Fruit fly (Drosophila melanogaster) whole organism, embryonic: Measurements from ENCODE around the gene CG4297.
A peak's percentile ranks its signal among the peaks of the same experiment; 100 is the strongest.

ENCODE experiments used
- BEAF-32 ChIP-seq: fragments of 200-800 bp; sonication (Bioruptor generic); optimal IDR thresholded peaks from 3 replicates; lab custom pipeline; 2017; ENCODE audit warnings: missing biosample characterization, missing genetic modification characterization, mild to moderate bottlenecking, moderate library complexity, missing genetic modification reagents
- BtbVII ChIP-seq: fragments of 200-800 bp; sonication (Bioruptor generic); optimal IDR thresholded peaks from 3 replicates; lab custom pipeline; 2017; ENCODE audit warnings: missing biosample characterization, mild to moderate bottlenecking, missing genetic modification characterization
- CG1024 ChIP-seq: fragments of 200-800 bp; sonication (Bioruptor generic); IDR thresholded peaks from 2 replicates; pipeline ENCODE4 v1.3.6; 2022; ENCODE audit warnings: missing biosample characterization, missing genetic modification characterization
- CG10979 ChIP-seq: fragments of 200-800 bp; sonication (Bioruptor generic); optimal IDR thresholded peaks from 2 replicates; lab custom pipeline; 2018; ENCODE audit warnings: missing biosample characterization, mild to moderate bottlenecking, missing genetic modification characterization, moderate library complexity
- CG15514 ChIP-seq: fragments of 200-800 bp; sonication (Bioruptor generic); optimal IDR thresholded peaks from 3 replicates; lab custom pipeline; 2017; ENCODE audit warnings: missing biosample characterization, missing genetic modification characterization, mild to moderate bottlenecking, moderate library complexity, missing genetic modification reagents
- CG15601 ChIP-seq: fragments of 200-800 bp; sonication (Bioruptor generic); optimal IDR thresholded peaks from 3 replicates; lab custom pipeline; 2019; ENCODE audit warnings: missing biosample characterization, mild to moderate bottlenecking, missing genetic modification characterization, moderate library complexity
- CG16815 ChIP-seq: fragments of 200-800 bp; sonication (Bioruptor generic); optimal IDR thresholded peaks from 3 replicates; lab custom pipeline; 2017; ENCODE audit warnings: missing biosample characterization, mild to moderate bottlenecking, missing genetic modification characterization
- CG17361 ChIP-seq: fragments of 200-800 bp; sonication (Bioruptor generic); IDR thresholded peaks from 3 replicates; pipeline ENCODE4 v1.3.6; 2022; ENCODE audit warnings: missing biosample characterization, missing genetic modification characterization
- CG17568 ChIP-seq: fragments of 200-800 bp; sonication (Bioruptor generic); optimal IDR thresholded peaks from 2 replicates; lab custom pipeline; 2018; ENCODE audit warnings: missing biosample characterization, mild to moderate bottlenecking, missing genetic modification characterization, moderate library complexity
- CG30020 ChIP-seq: fragments of 200-800 bp; optimal IDR thresholded peaks from 2 replicates; lab custom pipeline; 2019; ENCODE audit warnings: missing biosample characterization, mild to moderate bottlenecking, missing genetic modification characterization, moderate library complexity
- CG32532 ChIP-seq: fragments of 200-800 bp; sonication (Bioruptor generic); IDR thresholded peaks from 2 replicates; pipeline ENCODE4 v1.3.6; 2022; ENCODE audit warnings: missing biosample characterization, missing genetic modification characterization
- CG33213 ChIP-seq: fragments of 200-800 bp; sonication (Bioruptor generic); optimal IDR thresholded peaks from 3 replicates; lab custom pipeline; 2016; ENCODE audit warnings: missing biosample characterization, missing genetic modification characterization
- CG34376 ChIP-seq: fragments of 200-800 bp; sonication (Bioruptor generic); optimal IDR thresholded peaks from 2 replicates; lab custom pipeline; 2018; ENCODE audit warnings: missing biosample characterization, mild to moderate bottlenecking, missing genetic modification characterization
- CG34422 ChIP-seq: fragments of 200-800 bp; sonication (Bioruptor generic); IDR thresholded peaks from 3 replicates; pipeline ENCODE4 v1.3.6; 2022; ENCODE audit warnings: missing biosample characterization, missing genetic modification characterization
- CG4282 ChIP-seq: fragments of 200-800 bp; sonication (Bioruptor generic); optimal IDR thresholded peaks from 2 replicates; lab custom pipeline; 2016; ENCODE audit warnings: missing biosample characterization, missing genetic modification characterization
- CG4617 ChIP-seq: fragments of 200-800 bp; sonication (Bioruptor generic); optimal IDR thresholded peaks from 3 replicates; lab custom pipeline; 2016; ENCODE audit warnings: missing biosample characterization, missing genetic modification characterization, borderline replicate concordance
- CG6683 ChIP-seq: fragments of 200-800 bp; sonication (Bioruptor generic); optimal IDR thresholded peaks from 2 replicates; lab custom pipeline; 2017; ENCODE audit warnings: missing biosample characterization, mild to moderate bottlenecking, missing genetic modification characterization, missing genetic modification reagents
- CG7372 ChIP-seq: fragments of 200-800 bp; sonication (Bioruptor generic); IDR thresholded peaks from 2 replicates; pipeline ENCODE4 v1.3.6; 2022; ENCODE audit warnings: missing biosample characterization, missing genetic modification characterization
- CG8290 ChIP-seq, 3 experiments: fragments of 200-800 bp; sonication (Bioruptor generic); optimal IDR thresholded peaks; 2 replicates each; lab custom pipeline; 2016 to 2019; ENCODE audit warnings: missing biosample characterization in 3 of 3, missing genetic modification characterization in 3 of 3, mild to moderate bottlenecking in 2 of 3, moderate library complexity in 1 of 3
- CG8478 ChIP-seq: fragments of >200 bp; optimal IDR thresholded peaks from 2 replicates; lab custom pipeline; 2018
- D ChIP-seq, 2 experiments: fragments of 200-800 bp in 1 of 2; fragments of >200 bp in 1 of 2; sonication (Bioruptor generic) in 1 of 2; optimal IDR thresholded peaks; 2 replicates in 1 of 2; 3 replicates in 1 of 2; lab custom pipeline; 2017; ENCODE audit warnings: mild to moderate bottlenecking in 1 of 2, missing biosample characterization in 1 of 2, missing genetic modification characterization in 1 of 2, missing genetic modification reagents in 1 of 2
- D19A ChIP-seq: fragments of 200-800 bp; optimal IDR thresholded peaks from 3 replicates; lab custom pipeline; 2019; ENCODE audit warnings: missing biosample characterization, mild to moderate bottlenecking, missing genetic modification characterization, moderate library complexity
- Doc2 ChIP-seq: fragments of 200-800 bp; sonication (Bioruptor generic); IDR thresholded peaks from 2 replicates; pipeline ENCODE4 v1.3.6; 2022; ENCODE audit warnings: missing biosample characterization, missing genetic modification characterization
- Dp ChIP-seq: fragments of 200-800 bp; sonication (Bioruptor generic); optimal IDR thresholded peaks from 2 replicates; lab custom pipeline; 2018; ENCODE audit warnings: missing biosample characterization, mild to moderate bottlenecking, missing genetic modification characterization, moderate library complexity
- E2f1 ChIP-seq: fragments of 200-800 bp; sonication (Bioruptor generic); IDR thresholded peaks from 2 replicates; pipeline ENCODE4 v1.3.6; 2022; ENCODE audit warnings: missing biosample characterization, missing genetic modification characterization
- Ets65A ChIP-seq: fragments of 200-800 bp; sonication (Bioruptor generic); peaks from one replicate; lab custom pipeline; 2016; ENCODE audit warnings: missing biosample characterization, missing genetic modification characterization
- GATAe ChIP-seq: fragments of 200-800 bp; sonication (Bioruptor generic); conservative IDR thresholded peaks from 2 replicates; pipeline ENCODE4 v1.3.6; 2022; ENCODE audit warnings: missing biosample characterization, missing genetic modification characterization
- Gug ChIP-seq: fragments of 200-800 bp; sonication (Bioruptor generic); IDR thresholded peaks from 4 replicates; pipeline ENCODE4 v1.3.6; 2022; ENCODE audit warnings: missing biosample characterization, missing genetic modification characterization
- H2.0 ChIP-seq: fragments of 200-800 bp; sonication (Bioruptor generic); IDR thresholded peaks from 2 replicates; pipeline ENCODE4 v1.3.6; 2022; ENCODE audit warnings: missing biosample characterization, missing genetic modification characterization
- HLH3B ChIP-seq: fragments of 200-800 bp; sonication (Bioruptor generic); IDR thresholded peaks from 2 replicates; pipeline ENCODE4 v1.3.6; 2022; ENCODE audit warnings: missing biosample characterization, missing genetic modification characterization
- Hand ChIP-seq: fragments of 200-800 bp; sonication (Bioruptor generic); optimal IDR thresholded peaks from 2 replicates; lab custom pipeline; 2017; ENCODE audit warnings: mild to moderate bottlenecking, missing biosample characterization, missing genetic modification reagents, missing genetic modification characterization
- Jarid2 ChIP-seq: fragments of 200-800 bp; sonication (Bioruptor generic); optimal IDR thresholded peaks from 3 replicates; lab custom pipeline; 2017; ENCODE audit warnings: mild to moderate bottlenecking, missing biosample characterization, missing genetic modification reagents, missing genetic modification characterization
- Mes4 ChIP-seq: fragments of 200-800 bp; sonication (Bioruptor generic); optimal IDR thresholded peaks from 2 replicates; lab custom pipeline; 2016; ENCODE audit warnings: missing biosample characterization, missing genetic modification characterization
- Nf-YA ChIP-seq: fragments of 200-800 bp; sonication (Bioruptor generic); IDR thresholded peaks from 2 replicates; pipeline ENCODE4 v1.3.6; 2022; ENCODE audit warnings: missing biosample characterization, missing genetic modification characterization
- NfI ChIP-seq: fragments of 200-800 bp; sonication (Bioruptor generic); optimal IDR thresholded peaks from 3 replicates; lab custom pipeline; 2018; ENCODE audit warnings: missing biosample characterization, mild to moderate bottlenecking, missing genetic modification characterization, moderate library complexity
- Pdp1 ChIP-seq, 2 experiments: fragments of 200-800 bp; sonication (Bioruptor generic); optimal IDR thresholded peaks; 3 replicates each; lab custom pipeline; 2016; ENCODE audit warnings: missing biosample characterization in 2 of 2, missing genetic modification characterization in 2 of 2, mild to moderate bottlenecking in 1 of 2, moderate library complexity in 1 of 2
- Rx ChIP-seq: fragments of 200-800 bp; sonication (Bioruptor generic); IDR thresholded peaks from 2 replicates; pipeline ENCODE4 v1.3.6; 2022; ENCODE audit warnings: missing biosample characterization, missing genetic modification characterization
- aop ChIP-seq: fragments of 200-800 bp; sonication (Bioruptor generic); IDR thresholded peaks from 2 replicates; pipeline ENCODE4 v1.3.6; 2022; ENCODE audit warnings: missing biosample characterization, missing genetic modification characterization
- caup ChIP-seq: fragments of 200-800 bp; sonication (Bioruptor generic); optimal IDR thresholded peaks from 3 replicates; lab custom pipeline; 2017; ENCODE audit warnings: missing biosample characterization, mild to moderate bottlenecking, missing genetic modification characterization, moderate library complexity; ENCODE audit not compliant: severe bottlenecking
- gsb-n ChIP-seq: fragments of 200-800 bp; sonication (Bioruptor generic); optimal IDR thresholded peaks from 3 replicates; lab custom pipeline; 2018; ENCODE audit warnings: missing biosample characterization, mild to moderate bottlenecking, missing genetic modification characterization
- inv ChIP-seq: fragments of 200-800 bp; sonication (Bioruptor generic); IDR thresholded peaks from 2 replicates; pipeline ENCODE4 v1.3.6; 2022; ENCODE audit warnings: missing biosample characterization, missing genetic modification characterization; ENCODE audit not compliant: partially characterized antibody
- kni ChIP-seq: fragments of 200-800 bp; sonication (Bioruptor generic); optimal IDR thresholded peaks from 3 replicates; lab custom pipeline; 2017; ENCODE audit warnings: mild to moderate bottlenecking, missing biosample characterization, missing genetic modification reagents, missing genetic modification characterization
- onecut ChIP-seq: fragments of 200-800 bp; sonication (Bioruptor generic); IDR thresholded peaks from 2 replicates; pipeline ENCODE4 v1.3.6; 2022; ENCODE audit warnings: missing biosample characterization, missing genetic modification characterization
- otp ChIP-seq: fragments of 200-800 bp; sonication (Bioruptor generic); IDR thresholded peaks from 3 replicates; pipeline ENCODE4, ENCODE4 v1.3.6; 2022; ENCODE audit warnings: missing biosample characterization, missing genetic modification characterization
- pb ChIP-seq: fragments of 200-800 bp; sonication (Bioruptor generic); optimal IDR thresholded peaks from 3 replicates; lab custom pipeline; 2016; ENCODE audit warnings: missing biosample characterization, missing genetic modification characterization
- ro ChIP-seq: fragments of 200-800 bp; sonication (Bioruptor generic); IDR thresholded peaks from 2 replicates; pipeline ENCODE4 v1.3.6; 2022; ENCODE audit warnings: missing biosample characterization, missing genetic modification characterization
- sr ChIP-seq: fragments of 200-800 bp; sonication (Bioruptor generic); IDR thresholded peaks from 3 replicates; pipeline ENCODE4 v1.3.6; 2022; ENCODE audit warnings: missing biosample characterization, missing genetic modification characterization
- trem ChIP-seq: fragments of 200-800 bp; optimal IDR thresholded peaks from 3 replicates; lab custom pipeline; 2019; ENCODE audit warnings: missing biosample characterization, mild to moderate bottlenecking, missing genetic modification characterization, moderate library complexity
- trh ChIP-seq: fragments of 200-800 bp; sonication (Bioruptor generic); optimal IDR thresholded peaks from 2 replicates; lab custom pipeline; 2016; ENCODE audit warnings: missing biosample characterization, missing genetic modification characterization
- zfh2 ChIP-seq: fragments of 200-800 bp; sonication (Bioruptor generic); optimal IDR thresholded peaks from 2 replicates; lab custom pipeline; 2016; ENCODE audit warnings: missing biosample characterization, missing genetic modification characterization

The CG4297 gene

dm6 chr2L:512028-512427 lies 40.0 kb upstream of the CG4297 start (continued):
- TF ChIP-seq CG34422 (GFP tag; lab: Robert Waterston, UW) (no peak), Gug (GFP tag; lab: Robert Waterston, UW) (0 out of 4 replicates have a peak, but pooled peaks have one; percentile 11), Doc2 (GFP tag; lab: Robert Waterston, UW) (no peak), CG32532 (GFP tag; lab: Robert Waterston, UW) (peak; percentile 11; the same call in 1 of the 2 replicates), onecut (peak; percentile 57; the same call in 1 of the 2 replicates), trh (GFP tag; lab: Kevin White, UChicago) (peak; percentile 46), Ets65A (no peak), Dp (GFP tag; lab: Kevin White, UChicago) (no peak), CG30020 (tag; lab: Kevin White, UChicago) (no peak), CG4282 (GFP tag; lab: Kevin White, UChicago) (no peak), pb (GFP tag; lab: Kevin White, UChicago) (no peak), NfI (peak; percentile 71), D19A (tag; lab: Kevin White, UChicago) (peak; percentile 54), caup (GFP tag; lab: Kevin White, UChicago) (peak; percentile 5), CG17361 (peak; percentile 49; the same call in 1 of the 3 replicates), Rx (GFP tag; lab: Robert Waterston, UW) (0 out of 2 replicates have a peak, but pooled peaks have one; percentile 19), CG17568 (GFP tag; lab: Kevin White, UChicago) (peak; percentile 50), kni (no peak), CG6683 (no peak), CG15514 (peak; percentile 7), Mes4 (no peak), otp (peak; percentile 51; the same call in 1 of the 3 replicates), CG34376 (GFP tag; lab: Kevin White, UChicago) (no peak), H2.0 (peak; percentile 72), CG7372 (GFP tag; lab: Robert Waterston, UW) (no peak), HLH3B (GFP tag; lab: Robert Waterston, UW) (peak; percentile 58), sr (GFP tag; lab: Robert Waterston, UW) (no peak), aop (GFP tag; lab: Robert Waterston, UW) (no peak), inv (GFP tag; lab: Robert Waterston, UW) (no peak), CG10979 (tag; lab: Kevin White, UChicago) (peak; percentile 37), ro (GFP tag; lab: Robert Waterston, UW) (no peak), Nf-YA (0 out of 2 replicates have a peak, but pooled peaks have one; percentile 32), E2f1 (GFP tag; lab: Robert Waterston, UW) (no peak; the same call in 1 of the 2 replicates), CG16815 (GFP tag; lab: Kevin White, UChicago) (peak; percentile 38), D (optimal IDR thresholded peaks at IDR 0.05; lab: Kevin White, UChicago) (no peak), D (GFP tag; optimal IDR thresholded peaks at IDR 0.05; lab: Kevin White, UChicago) (peak; percentile 14), gsb-n (tag; lab: Kevin White, UChicago) (peak; percentile 48), BEAF-32 (no peak), BtbVII (GFP tag; lab: Kevin White, UChicago) (no peak), CG15601 (peak; percentile 19), Hand (peak; percentile 1), Jarid2 (no peak), CG33213 (GFP tag; lab: Kevin White, UChicago) (peak; percentile 13), zfh2 (GFP tag; lab: Kevin White, UChicago) (no peak), CG4617 (GFP tag; lab: Kevin White, UChicago) (peak; percentile 16), CG8290 (GFP tag; optimal IDR thresholded peaks at IDR 0.05; lab: Kevin White, UChicago) (no peak), CG8290 (tag; optimal IDR thresholded peaks at IDR 0.05; lab: Kevin White, UChicago) (peak in 1 of 2 experiments; percentile 6), CG8478 (lab: Kevin White, UChicago) (no peak), CG1024 (GFP tag; lab: Robert Waterston, UW) (no peak), Pdp1 (GFP tag; optimal IDR thresholded peaks at IDR 0.05; lab: Kevin White, UChicago) (peak; percentile 16 to 31), GATAe (GFP tag; lab: Robert Waterston, UW) (no peak), trem (peak; percentile 22)
